Fruit fly (Drosophila melanogaster) whole organism, embryonic: ENCODE measurements around the gene Nf-YC.

Source experiments
- Atf-2 ChIP-seq: fragments of 200-800 bp; sonication (Bioruptor generic); optimal IDR thresholded peaks from 2 replicates; lab custom pipeline; 2016; ENCODE audit warnings: missing biosample characterization, missing genetic modification characterization
- Atf3 ChIP-seq: fragments of 200-800 bp; sonication (Bioruptor generic); optimal IDR thresholded peaks from 3 replicates; lab custom pipeline; 2016; ENCODE audit warnings: missing biosample characterization, missing genetic modification characterization
- CG10147 ChIP-seq: fragments of 200-800 bp; sonication (Bioruptor generic); optimal IDR thresholded peaks from 2 replicates; lab custom pipeline; 2019; ENCODE audit warnings: missing biosample characterization, mild to moderate bottlenecking, missing genetic modification characterization, moderate library complexity
- CG10431 ChIP-seq: fragments of 200-800 bp; sonication (Bioruptor generic); optimal IDR thresholded peaks from 3 replicates; lab custom pipeline; 2018; ENCODE audit warnings: missing biosample characterization, mild to moderate bottlenecking, missing genetic modification characterization
- CG11093 ChIP-seq: fragments of 200-800 bp; sonication (Bioruptor generic); IDR thresholded peaks from 3 replicates; pipeline ENCODE4 v1.3.6; 2022; ENCODE audit warnings: missing biosample characterization, missing genetic modification characterization
- CG11398 ChIP-seq: fragments of 200-800 bp; sonication (Bioruptor generic); optimal IDR thresholded peaks from 2 replicates; lab custom pipeline; 2016; ENCODE audit warnings: missing biosample characterization, missing genetic modification characterization
- CG12299 ChIP-seq: fragments of 200-800 bp; sonication (Bioruptor generic); optimal IDR thresholded peaks from 2 replicates; lab custom pipeline; 2018; ENCODE audit warnings: missing biosample characterization, mild to moderate bottlenecking, missing genetic modification characterization
- CG13296 ChIP-seq: fragments of 200-800 bp; sonication (Bioruptor generic); optimal IDR thresholded peaks from 3 replicates; lab custom pipeline; 2018; ENCODE audit warnings: missing biosample characterization, mild to moderate bottlenecking, missing genetic modification characterization
- CG15011 ChIP-seq: fragments of 200-800 bp; sonication (Bioruptor generic); optimal IDR thresholded peaks from 3 replicates; lab custom pipeline; 2018; ENCODE audit warnings: missing biosample characterization, mild to moderate bottlenecking, missing genetic modification characterization
- CG15073 ChIP-seq: fragments of 200-800 bp; sonication (Bioruptor generic); optimal IDR thresholded peaks from 2 replicates; lab custom pipeline; 2016; ENCODE audit warnings: missing biosample characterization, missing genetic modification characterization
- CG1647 ChIP-seq: fragments of 200-800 bp; sonication (Bioruptor generic); optimal IDR thresholded peaks from 3 replicates; lab custom pipeline; 2016; ENCODE audit warnings: missing biosample characterization, missing genetic modification characterization
- CG16815 ChIP-seq: fragments of 200-800 bp; sonication (Bioruptor generic); optimal IDR thresholded peaks from 3 replicates; lab custom pipeline; 2017; ENCODE audit warnings: missing biosample characterization, mild to moderate bottlenecking, missing genetic modification characterization
- CG17568 ChIP-seq: fragments of 200-800 bp; sonication (Bioruptor generic); optimal IDR thresholded peaks from 2 replicates; lab custom pipeline; 2018; ENCODE audit warnings: missing biosample characterization, mild to moderate bottlenecking, missing genetic modification characterization, moderate library complexity
- CG30403 ChIP-seq: fragments of 200-800 bp; sonication (Bioruptor generic); optimal IDR thresholded peaks from 3 replicates; lab custom pipeline; 2016; ENCODE audit warnings: missing biosample characterization, missing genetic modification characterization
- CG3065 ChIP-seq: fragments of 200-800 bp; sonication (Bioruptor generic); optimal IDR thresholded peaks from 2 replicates; lab custom pipeline; 2016; ENCODE audit warnings: missing biosample characterization, missing genetic modification characterization
- CG42726 ChIP-seq: fragments of 200-800 bp; sonication (Bioruptor generic); IDR thresholded peaks from 2 replicates; pipeline ENCODE4 v1.3.6; 2022; ENCODE audit warnings: missing biosample characterization, missing genetic modification characterization; ENCODE audit not compliant: partially characterized antibody
- CG6683 ChIP-seq: fragments of 200-800 bp; sonication (Bioruptor generic); optimal IDR thresholded peaks from 2 replicates; lab custom pipeline; 2017; ENCODE audit warnings: missing biosample characterization, mild to moderate bottlenecking, missing genetic modification characterization, missing genetic modification reagents
- CG6791 ChIP-seq: fragments of 200-800 bp; sonication (Bioruptor generic); IDR thresholded peaks from 3 replicates; pipeline ENCODE4 v1.3.6; 2022; ENCODE audit warnings: missing biosample characterization, missing genetic modification characterization; ENCODE audit not compliant: partially characterized antibody
- CG7271 ChIP-seq: fragments of 200-800 bp; sonication (Bioruptor generic); optimal IDR thresholded peaks from 2 replicates; lab custom pipeline; 2018; ENCODE audit warnings: missing biosample characterization, mild to moderate bottlenecking, missing genetic modification characterization, moderate library complexity
- CG7745 ChIP-seq: fragments of 200-800 bp; sonication (Bioruptor generic); optimal IDR thresholded peaks from 2 replicates; lab custom pipeline; 2018; ENCODE audit warnings: missing biosample characterization, mild to moderate bottlenecking, missing genetic modification characterization, moderate library complexity
- CG7786 ChIP-seq: fragments of 200-800 bp; sonication (Bioruptor generic); optimal IDR thresholded peaks from 2 replicates; lab custom pipeline; 2016; ENCODE audit warnings: missing biosample characterization, missing genetic modification characterization
- CG7928 ChIP-seq: fragments of 200-800 bp; sonication (Bioruptor generic); optimal IDR thresholded peaks from 2 replicates; lab custom pipeline; 2017; ENCODE audit warnings: missing biosample characterization, mild to moderate bottlenecking, missing genetic modification characterization
- CG8290 ChIP-seq, 3 experiments: fragments of 200-800 bp; sonication (Bioruptor generic); optimal IDR thresholded peaks; 2 replicates each; lab custom pipeline; 2016 to 2019; ENCODE audit warnings: missing biosample characterization in 3 of 3, missing genetic modification characterization in 3 of 3, mild to moderate bottlenecking in 2 of 3, moderate library complexity in 1 of 3
- CG8924 ChIP-seq: fragments of 200-800 bp; optimal IDR thresholded peaks from 3 replicates; lab custom pipeline; 2019; ENCODE audit warnings: missing biosample characterization, mild to moderate bottlenecking, missing genetic modification characterization, moderate library complexity
- CG9609 ChIP-seq: fragments of 200-800 bp; sonication (Bioruptor generic); optimal IDR thresholded peaks from 3 replicates; lab custom pipeline; 2016; ENCODE audit warnings: missing biosample characterization, missing genetic modification characterization
- Camta ChIP-seq: fragments of 200-800 bp; sonication (Bioruptor generic); optimal IDR thresholded peaks from 2 replicates; lab custom pipeline; 2016; ENCODE audit warnings: missing biosample characterization, missing genetic modification characterization
- D ChIP-seq, 2 experiments: fragments of 200-800 bp in 1 of 2; fragments of >200 bp in 1 of 2; sonication (Bioruptor generic) in 1 of 2; optimal IDR thresholded peaks; 2 replicates in 1 of 2; 3 replicates in 1 of 2; lab custom pipeline; 2017; ENCODE audit warnings: mild to moderate bottlenecking in 1 of 2, missing biosample characterization in 1 of 2, missing genetic modification characterization in 1 of 2, missing genetic modification reagents in 1 of 2
- Dref ChIP-seq: fragments of 200-800 bp; sonication (Bioruptor generic); IDR thresholded peaks from 2 replicates; pipeline ENCODE4 v1.3.6; 2022; ENCODE audit warnings: missing biosample characterization, missing genetic modification characterization
- Kr ChIP-seq: fragments of 200-800 bp; sonication (Bioruptor generic); optimal IDR thresholded peaks from 2 replicates; lab custom pipeline; 2017; ENCODE audit warnings: missing biosample characterization, mild to moderate bottlenecking, missing genetic modification characterization
- NK7.1 ChIP-seq: fragments of 200-800 bp; sonication (Bioruptor generic); optimal IDR thresholded peaks from 3 replicates; lab custom pipeline; 2016; ENCODE audit warnings: missing biosample characterization, missing genetic modification characterization
- Opbp ChIP-seq: fragments of 200-800 bp; sonication (Bioruptor generic); IDR thresholded peaks from 3 replicates; pipeline ENCODE4 v1.3.6; 2022; ENCODE audit warnings: missing biosample characterization, missing genetic modification characterization; ENCODE audit not compliant: partially characterized antibody
- Ravus ChIP-seq: fragments of 200-800 bp; sonication (Bioruptor generic); IDR thresholded peaks from 2 replicates; pipeline ENCODE4 v1.3.6; 2022; ENCODE audit warnings: missing biosample characterization, missing genetic modification characterization
- Sox100B ChIP-seq: fragments of 200-800 bp; sonication (Bioruptor generic); optimal IDR thresholded peaks from 3 replicates; lab custom pipeline; 2018; ENCODE audit warnings: missing biosample characterization, mild to moderate bottlenecking, missing genetic modification characterization
- TFAM ChIP-seq: fragments of 200-800 bp; sonication (Bioruptor generic); optimal IDR thresholded peaks from 2 replicates; lab custom pipeline; 2017; ENCODE audit warnings: missing biosample characterization, missing genetic modification characterization, inconsistent platforms
- amos ChIP-seq: fragments of 200-800 bp; sonication (Bioruptor generic); IDR thresholded peaks from 2 replicates; pipeline ENCODE4 v1.3.6; 2022; ENCODE audit warnings: missing biosample characterization, missing genetic modification characterization; ENCODE audit not compliant: partially characterized antibody
- caup ChIP-seq: fragments of 200-800 bp; sonication (Bioruptor generic); optimal IDR thresholded peaks from 3 replicates; lab custom pipeline; 2017; ENCODE audit warnings: missing biosample characterization, mild to moderate bottlenecking, missing genetic modification characterization, moderate library complexity; ENCODE audit not compliant: severe bottlenecking
- cg ChIP-seq: fragments of 200-800 bp; sonication (Bioruptor generic); optimal IDR thresholded peaks from 3 replicates; lab custom pipeline; 2019; ENCODE audit warnings: missing biosample characterization, mild to moderate bottlenecking, missing genetic modification characterization, moderate library complexity
- crc ChIP-seq: fragments of 200-800 bp; sonication (Bioruptor generic); optimal IDR thresholded peaks from 2 replicates; lab custom pipeline; 2016; ENCODE audit warnings: missing biosample characterization, missing genetic modification characterization
- crp ChIP-seq, 2 experiments: fragments of 200-800 bp; sonication (Bioruptor generic); optimal IDR thresholded peaks; 2 replicates in 1 of 2; 3 replicates in 1 of 2; lab custom pipeline; 2017; ENCODE audit warnings: missing biosample characterization in 2 of 2, missing genetic modification characterization in 2 of 2, mild to moderate bottlenecking in 1 of 2, moderate library complexity in 1 of 2
- cwo ChIP-seq: fragments of 200-800 bp; sonication (Bioruptor generic); optimal IDR thresholded peaks from 3 replicates; lab custom pipeline; 2017; ENCODE audit warnings: missing biosample characterization, missing genetic modification characterization, mild to moderate bottlenecking, moderate library complexity, missing genetic modification reagents
- fd64A ChIP-seq: fragments of 200-800 bp; sonication (Bioruptor generic); optimal IDR thresholded peaks from 3 replicates; lab custom pipeline; 2018; ENCODE audit warnings: missing biosample characterization, mild to moderate bottlenecking, missing genetic modification characterization
- gce ChIP-seq: fragments of 200-800 bp; sonication (Bioruptor generic); IDR thresholded peaks from 3 replicates; pipeline ENCODE4 v1.3.6; 2022; ENCODE audit warnings: missing biosample characterization, missing genetic modification characterization
- gem ChIP-seq: fragments of 200-800 bp; sonication (Bioruptor generic); optimal IDR thresholded peaks from 2 replicates; lab custom pipeline; 2019; ENCODE audit warnings: missing biosample characterization, mild to moderate bottlenecking, missing genetic modification characterization, moderate library complexity
- ham ChIP-seq: fragments of 200-800 bp; sonication (Bioruptor generic); IDR thresholded peaks from 2 replicates; pipeline ENCODE4 v1.3.6; 2022; ENCODE audit warnings: missing biosample characterization, missing genetic modification characterization
- peb ChIP-seq: fragments of 200-800 bp; sonication (Bioruptor generic); IDR thresholded peaks from 2 replicates; pipeline ENCODE4 v1.3.6; 2022; ENCODE audit warnings: missing biosample characterization, missing genetic modification characterization
- tio ChIP-seq: fragments of 200-800 bp; sonication (Bioruptor generic); optimal IDR thresholded peaks from 2 replicates; lab custom pipeline; 2017; ENCODE audit warnings: missing biosample characterization, missing genetic modification characterization, inconsistent platforms
- tx ChIP-seq: fragments of 200-800 bp; sonication (Bioruptor generic); optimal IDR thresholded peaks from 2 replicates; lab custom pipeline; 2016; ENCODE audit warnings: missing biosample characterization, missing genetic modification characterization
- usp ChIP-seq: fragments of >200 bp; optimal IDR thresholded peaks from 2 replicates; lab custom pipeline; 2017; ENCODE audit warnings: missing biosample characterization, missing genetic modification characterization
- vnd ChIP-seq: fragments of 200-800 bp; sonication (Bioruptor generic); IDR thresholded peaks from 3 replicates; pipeline ENCODE4 v1.3.6; 2022; ENCODE audit warnings: missing biosample characterization, missing genetic modification characterization; ENCODE audit not compliant: partially characterized antibody

The Nf-YC gene

DNA sequence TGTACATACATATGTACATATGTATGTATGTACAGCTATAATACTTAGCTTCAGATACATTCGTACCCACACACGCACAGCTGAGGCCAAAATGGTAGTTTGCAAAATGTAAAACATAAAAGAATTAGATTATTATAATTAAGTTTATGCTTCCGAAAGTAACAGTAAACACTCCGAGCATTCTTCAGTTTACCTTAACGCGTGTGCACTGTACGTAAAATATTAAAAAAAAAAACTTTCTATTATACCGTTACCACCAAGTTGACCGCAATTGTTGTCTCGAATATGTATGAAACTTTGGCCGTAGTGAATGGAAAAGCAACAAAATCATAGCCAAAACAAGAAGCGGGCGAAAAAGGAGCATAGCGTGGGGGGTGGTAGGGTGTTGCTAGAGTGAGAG is 33.8 kb upstream of the Nf-YC start (continued):
- TF ChIP-seq CG8924 (tag; lab: Kevin White, UChicago) (peak; percentile 80), NK7.1 (peak; percentile 19), TFAM (GFP tag; lab: Kevin White, UChicago) (peak; percentile 7), CG6791 (GFP tag; lab: Robert Waterston, UW) (no peak), CG7786 (GFP tag; lab: Kevin White, UChicago) (peak; percentile 47), CG8290 (GFP tag; optimal IDR thresholded peaks at IDR 0.05; lab: Kevin White, UChicago) (peak; percentile 38), CG8290 (tag; optimal IDR thresholded peaks at IDR 0.05; lab: Kevin White, UChicago) (no peak), tx (GFP tag; lab: Kevin White, UChicago) (peak; percentile 5), usp (GFP tag; lab: Kevin White, UChicago) (no peak), Atf3 (GFP tag; lab: Kevin White, UChicago) (no peak), CG1647 (GFP tag; lab: Kevin White, UChicago) (peak; percentile 65), cwo (GFP tag; lab: Kevin White, UChicago) (peak; percentile 87), CG42726 (GFP tag; lab: Robert Waterston, UW) (no peak), Camta (peak; percentile 22), Atf-2 (peak; percentile 27), amos (GFP tag; lab: Robert Waterston, UW) (no peak), CG10431 (GFP tag; lab: Kevin White, UChicago) (peak; percentile 3), CG12299 (tag; lab: Kevin White, UChicago) (peak; percentile 56), CG17568 (GFP tag; lab: Kevin White, UChicago) (peak; percentile 84), CG15011 (peak; percentile 77), Opbp (no peak), cg (GFP tag; lab: Kevin White, UChicago) (no peak), vnd (GFP tag; lab: Robert Waterston, UW) (no peak), Sox100B (GFP tag; lab: Kevin White, UChicago) (peak; percentile 80), CG7928 (GFP tag; lab: Kevin White, UChicago) (peak; percentile 59), crc (GFP tag; lab: Kevin White, UChicago) (peak; percentile 2), CG7271 (peak; percentile 2), ham (no peak), Ravus (GFP tag; lab: Robert Waterston, UW) (peak; percentile 62), fd64A (GFP tag; lab: Kevin White, UChicago) (no peak), tio (GFP tag; lab: Kevin White, UChicago) (peak; percentile 68), caup (GFP tag; lab: Kevin White, UChicago) (peak; percentile 80), CG7745 (tag; lab: Kevin White, UChicago) (no peak), CG13296 (GFP tag; lab: Kevin White, UChicago) (peak; percentile 76), CG15073 (GFP tag; lab: Kevin White, UChicago) (peak; percentile 59), CG16815 (GFP tag; lab: Kevin White, UChicago) (peak; percentile 60), CG30403 (GFP tag; lab: Kevin White, UChicago) (peak; percentile 77), D (optimal IDR thresholded peaks at IDR 0.05; lab: Kevin White, UChicago) (no peak), D (GFP tag; optimal IDR thresholded peaks at IDR 0.05; lab: Kevin White, UChicago) (peak; percentile 80), CG11093 (GFP tag; lab: Robert Waterston, UW) (peak; percentile 70), Kr (GFP tag; lab: Kevin White, UChicago) (no peak), CG6683 (GFP tag; lab: Kevin White, UChicago) (peak; percentile 66), gce (GFP tag; lab: Robert Waterston, UW) (peak; percentile 54; the same call in 2 of the 3 replicates), peb (GFP tag; lab: Robert Waterston, UW) (0 out of 2 replicates have a peak, but pooled peaks have one; percentile 40), gem (tag; lab: Kevin White, UChicago) (peak; percentile 91), crp (GFP tag; optimal IDR thresholded peaks at IDR 0.05; lab: Kevin White, UChicago) (no peak), CG3065 (GFP tag; lab: Kevin White, UChicago) (no peak), CG10147 (GFP tag; lab: Kevin White, UChicago) (peak; percentile 77), Dref (GFP tag; lab: Robert Waterston, UW) (no peak), CG9609 (GFP tag; lab: Kevin White, UChicago) (peak; percentile 58), CG11398 (GFP tag; lab: Kevin White, UChicago) (no peak)
